Fruit fly (Drosophila melanogaster) whole organism, embryonic: ENCODE data around the gene aln.

Experiments
- Atf6 ChIP-seq: fragments of 200-800 bp; sonication (Bioruptor generic); IDR thresholded peaks from 2 replicates; pipeline ENCODE4 v1.3.6; 2022; ENCODE audit warnings: missing biosample characterization, missing genetic modification characterization
- B-H2 ChIP-seq: fragments of 200-800 bp; sonication (Bioruptor generic); optimal IDR thresholded peaks from 2 replicates; lab custom pipeline; 2018; ENCODE audit warnings: missing biosample characterization, mild to moderate bottlenecking, missing genetic modification characterization
- Bgb ChIP-seq: fragments of 200-800 bp; sonication (Bioruptor generic); IDR thresholded peaks from 2 replicates; pipeline ENCODE4 v1.3.6; 2022; ENCODE audit warnings: missing biosample characterization, missing genetic modification characterization; ENCODE audit not compliant: partially characterized antibody
- CG10209 ChIP-seq: fragments of 200-800 bp; sonication (Bioruptor generic); optimal IDR thresholded peaks from 3 replicates; lab custom pipeline; 2017; ENCODE audit warnings: missing biosample characterization, mild to moderate bottlenecking, missing genetic modification characterization, missing genetic modification reagents
- CG10543 ChIP-seq: fragments of 200-800 bp; sonication (Bioruptor generic); optimal IDR thresholded peaks from 3 replicates; lab custom pipeline; 2017; ENCODE audit warnings: missing biosample characterization, mild to moderate bottlenecking, missing genetic modification characterization, moderate library complexity
- CG1233 ChIP-seq: fragments of 200-800 bp; sonication (Bioruptor generic); optimal IDR thresholded peaks from 4 replicates; lab custom pipeline; 2018; ENCODE audit warnings: missing biosample characterization, mild to moderate bottlenecking, missing genetic modification characterization
- CG12942 ChIP-seq: fragments of 200-800 bp; sonication (Bioruptor generic); optimal IDR thresholded peaks from 3 replicates; lab custom pipeline; 2016; ENCODE audit warnings: missing biosample characterization, missing genetic modification characterization
- CG15514 ChIP-seq: fragments of 200-800 bp; sonication (Bioruptor generic); optimal IDR thresholded peaks from 3 replicates; lab custom pipeline; 2017; ENCODE audit warnings: missing biosample characterization, missing genetic modification characterization, mild to moderate bottlenecking, moderate library complexity, missing genetic modification reagents
- CG17359 ChIP-seq: fragments of 200-800 bp; sonication (Bioruptor generic); optimal IDR thresholded peaks from 3 replicates; lab custom pipeline; 2018; ENCODE audit warnings: missing biosample characterization, mild to moderate bottlenecking, missing genetic modification characterization, moderate library complexity
- CG34422 ChIP-seq: fragments of 200-800 bp; sonication (Bioruptor generic); IDR thresholded peaks from 3 replicates; pipeline ENCODE4 v1.3.6; 2022; ENCODE audit warnings: missing biosample characterization, missing genetic modification characterization
- CG4328 ChIP-seq: fragments of 200-800 bp; sonication (Bioruptor generic); optimal IDR thresholded peaks from 3 replicates; lab custom pipeline; 2017; ENCODE audit warnings: missing biosample characterization, missing genetic modification reagents, missing genetic modification characterization
- CG4854 ChIP-seq: fragments of 200-800 bp; sonication (Bioruptor generic); optimal IDR thresholded peaks from 2 replicates; lab custom pipeline; 2016; ENCODE audit warnings: missing biosample characterization, missing genetic modification characterization, inconsistent platforms
- CG5180 ChIP-seq: fragments of 200-800 bp; sonication (Bioruptor generic); optimal IDR thresholded peaks from 3 replicates; lab custom pipeline; 2017; ENCODE audit warnings: missing biosample characterization, missing genetic modification characterization, mild to moderate bottlenecking, moderate library complexity, missing genetic modification reagents
- CG6272 ChIP-seq: fragments of 200-800 bp; sonication (Bioruptor generic); IDR thresholded peaks from 2 replicates; pipeline ENCODE4 v1.3.6; 2022; ENCODE audit warnings: missing biosample characterization, missing genetic modification characterization
- CG6683 ChIP-seq: fragments of 200-800 bp; sonication (Bioruptor generic); optimal IDR thresholded peaks from 2 replicates; lab custom pipeline; 2017; ENCODE audit warnings: missing biosample characterization, mild to moderate bottlenecking, missing genetic modification characterization, missing genetic modification reagents
- CG7839 ChIP-seq: fragments of 200-800 bp; sonication (Bioruptor generic); optimal IDR thresholded peaks from 3 replicates; lab custom pipeline; 2018; ENCODE audit warnings: missing biosample characterization, mild to moderate bottlenecking, missing genetic modification characterization, moderate library complexity
- CG8089 ChIP-seq: fragments of 200-800 bp; sonication (Bioruptor generic); optimal IDR thresholded peaks from 3 replicates; lab custom pipeline; 2016; ENCODE audit warnings: missing biosample characterization, missing genetic modification characterization
- CG8478 ChIP-seq: fragments of >200 bp; optimal IDR thresholded peaks from 2 replicates; lab custom pipeline; 2018
- CG9215 ChIP-seq: fragments of 200-800 bp; sonication (Bioruptor generic); IDR thresholded peaks from 2 replicates; pipeline ENCODE4 v1.3.6; 2022; ENCODE audit warnings: missing biosample characterization, missing genetic modification characterization
- CG9727 ChIP-seq: fragments of 200-800 bp; sonication (Bioruptor generic); optimal IDR thresholded peaks from 3 replicates; lab custom pipeline; 2017; ENCODE audit warnings: missing biosample characterization, mild to moderate bottlenecking, missing genetic modification characterization
- CG9797 ChIP-seq: fragments of 200-800 bp; sonication (Bioruptor generic); optimal IDR thresholded peaks from 3 replicates; lab custom pipeline; 2018; ENCODE audit warnings: missing biosample characterization, mild to moderate bottlenecking, missing genetic modification characterization
- CG9932 ChIP-seq: fragments of 200-800 bp; sonication (Bioruptor generic); IDR thresholded peaks from 2 replicates; pipeline ENCODE4 v1.3.6; 2022; ENCODE audit warnings: missing biosample characterization, missing genetic modification characterization
- CHES-1-like ChIP-seq: fragments of 200-800 bp; sonication (Bioruptor generic); optimal IDR thresholded peaks from 2 replicates; lab custom pipeline; 2016; ENCODE audit warnings: missing biosample characterization, missing genetic modification characterization
- Chrac-16 ChIP-seq: fragments of 200-800 bp; sonication (Bioruptor generic); optimal IDR thresholded peaks from 3 replicates; lab custom pipeline; 2016; ENCODE audit warnings: missing biosample characterization, missing genetic modification characterization
- Hey ChIP-seq: fragments of 200-800 bp; sonication (Bioruptor generic); optimal IDR thresholded peaks from 3 replicates; lab custom pipeline; 2018; ENCODE audit warnings: missing biosample characterization, mild to moderate bottlenecking, missing genetic modification characterization
- MBD-R2 ChIP-seq: fragments of 200-800 bp; sonication (Bioruptor generic); IDR thresholded peaks from 2 replicates; pipeline ENCODE4 v1.3.6; 2022; ENCODE audit warnings: missing biosample characterization, missing genetic modification characterization
- Oli ChIP-seq: fragments of 200-800 bp; sonication (Bioruptor generic); optimal IDR thresholded peaks from 2 replicates; lab custom pipeline; 2018; ENCODE audit warnings: missing biosample characterization, mild to moderate bottlenecking, missing genetic modification characterization, moderate library complexity
- PHDP ChIP-seq: fragments of 200-800 bp; sonication (Bioruptor generic); optimal IDR thresholded peaks from 3 replicates; lab custom pipeline; 2018; ENCODE audit warnings: missing biosample characterization, mild to moderate bottlenecking, missing genetic modification characterization, moderate library complexity
- Sox100B ChIP-seq: fragments of 200-800 bp; sonication (Bioruptor generic); optimal IDR thresholded peaks from 3 replicates; lab custom pipeline; 2018; ENCODE audit warnings: missing biosample characterization, mild to moderate bottlenecking, missing genetic modification characterization
- az2 ChIP-seq: fragments of 200-800 bp; sonication (Bioruptor generic); optimal IDR thresholded peaks from 3 replicates; lab custom pipeline; 2016; ENCODE audit warnings: missing biosample characterization, missing genetic modification characterization
- dysf ChIP-seq: fragments of 200-800 bp; sonication (Bioruptor generic); IDR thresholded peaks from 3 replicates; pipeline ENCODE4 v1.3.6; 2022; ENCODE audit warnings: missing biosample characterization, missing genetic modification characterization
- exex ChIP-seq: fragments of 200-800 bp; sonication (Bioruptor generic); optimal IDR thresholded peaks from 4 replicates; lab custom pipeline; 2018; ENCODE audit warnings: missing biosample characterization, mild to moderate bottlenecking, missing genetic modification characterization, moderate library complexity
- gem ChIP-seq: fragments of 200-800 bp; sonication (Bioruptor generic); optimal IDR thresholded peaks from 2 replicates; lab custom pipeline; 2019; ENCODE audit warnings: missing biosample characterization, mild to moderate bottlenecking, missing genetic modification characterization, moderate library complexity
- gsb-n ChIP-seq: fragments of 200-800 bp; sonication (Bioruptor generic); optimal IDR thresholded peaks from 3 replicates; lab custom pipeline; 2018; ENCODE audit warnings: missing biosample characterization, mild to moderate bottlenecking, missing genetic modification characterization
- hkb ChIP-seq, 2 experiments: fragments of 200-800 bp in 1 of 2; fragments of >200 bp in 1 of 2; sonication (Bioruptor generic) in 1 of 2; IDR thresholded peaks in 1 of 2; optimal IDR thresholded peaks in 1 of 2; 2 replicates each; pipeline versions ENCODE4 v1.3.6 to Lab custom; 2017 to 2022; ENCODE audit warnings: missing biosample characterization in 1 of 2, missing genetic modification characterization in 1 of 2
- insv ChIP-seq, 2 experiments: fragments of 200-800 bp; sonication (Bioruptor generic); optimal IDR thresholded peaks; 3 replicates each; lab custom pipeline; 2016 to 2018; ENCODE audit warnings: missing biosample characterization in 2 of 2, missing genetic modification characterization in 2 of 2
- ken ChIP-seq: fragments of 200-800 bp; sonication (Bioruptor generic); IDR thresholded peaks from 3 replicates; pipeline ENCODE4 v1.3.6; 2022; ENCODE audit warnings: missing biosample characterization, missing genetic modification characterization
- odd ChIP-seq: fragments of 200-800 bp; sonication (Bioruptor generic); optimal IDR thresholded peaks from 2 replicates; lab custom pipeline; 2017; ENCODE audit warnings: missing biosample characterization, mild to moderate bottlenecking, missing genetic modification characterization
- prd ChIP-seq, 3 experiments: fragments of >200 bp in 2 of 3; fragments of 200-800 bp in 1 of 3; sonication (Bioruptor generic) in 1 of 3; optimal IDR thresholded peaks in 2 of 3; IDR thresholded peaks in 1 of 3; 2 replicates in 2 of 3; 3 replicates in 1 of 3; pipeline versions ENCODE4 v1.3.6 to Lab custom; 2017 to 2022; ENCODE audit warnings: missing biosample characterization in 1 of 3, missing genetic modification characterization in 1 of 3
- pum ChIP-seq: fragments of 200-800 bp; sonication (Bioruptor generic); optimal IDR thresholded peaks from 2 replicates; lab custom pipeline; 2016; ENCODE audit warnings: missing biosample characterization, missing genetic modification characterization
- repo ChIP-seq: fragments of 200-800 bp; sonication (Bioruptor generic); optimal IDR thresholded peaks from 2 replicates; lab custom pipeline; 2016; ENCODE audit warnings: missing biosample characterization, missing genetic modification characterization
- sc ChIP-seq, 3 experiments: fragments of >200 bp in 2 of 3; fragments of 200-800 bp in 1 of 3; sonication (Bioruptor generic) in 1 of 3; optimal IDR thresholded peaks; 2 replicates in 2 of 3; 3 replicates in 1 of 3; lab custom pipeline; 2017; ENCODE audit warnings: mild to moderate bottlenecking in 1 of 3, missing biosample characterization in 1 of 3, missing genetic modification characterization in 1 of 3, missing genetic modification reagents in 1 of 3
- sisA ChIP-seq: fragments of 200-800 bp; sonication (Bioruptor generic); IDR thresholded peaks from 2 replicates; pipeline ENCODE4 v1.3.6; 2022; ENCODE audit warnings: missing biosample characterization, missing genetic modification characterization
- tup ChIP-seq: fragments of 200-800 bp; sonication (Bioruptor generic); optimal IDR thresholded peaks from 2 replicates; lab custom pipeline; 2016; ENCODE audit warnings: missing biosample characterization, mild to moderate bottlenecking, missing genetic modification characterization, moderate library complexity
- twi ChIP-seq: fragments of 200-800 bp; optimal IDR thresholded peaks from 2 replicates; lab custom pipeline; 2019; ENCODE audit warnings: missing biosample characterization, mild to moderate bottlenecking, missing genetic modification characterization, moderate library complexity
- unpg ChIP-seq: fragments of 200-800 bp; sonication (Bioruptor generic); optimal IDR thresholded peaks from 3 replicates; lab custom pipeline; 2018; ENCODE audit warnings: missing biosample characterization, mild to moderate bottlenecking, missing genetic modification characterization, moderate library complexity
- vvl ChIP-seq: fragments of 200-800 bp; sonication (Bioruptor generic); IDR thresholded peaks from 2 replicates; pipeline ENCODE4 v1.3.6; 2022; ENCODE audit warnings: missing biosample characterization, missing genetic modification characterization
- wor ChIP-seq: fragments of 200-800 bp; sonication (Bioruptor generic); IDR thresholded peaks from 2 replicates; pipeline ENCODE4 v1.3.6; 2022; ENCODE audit warnings: missing biosample characterization, missing genetic modification characterization

aln gene

DNA sequence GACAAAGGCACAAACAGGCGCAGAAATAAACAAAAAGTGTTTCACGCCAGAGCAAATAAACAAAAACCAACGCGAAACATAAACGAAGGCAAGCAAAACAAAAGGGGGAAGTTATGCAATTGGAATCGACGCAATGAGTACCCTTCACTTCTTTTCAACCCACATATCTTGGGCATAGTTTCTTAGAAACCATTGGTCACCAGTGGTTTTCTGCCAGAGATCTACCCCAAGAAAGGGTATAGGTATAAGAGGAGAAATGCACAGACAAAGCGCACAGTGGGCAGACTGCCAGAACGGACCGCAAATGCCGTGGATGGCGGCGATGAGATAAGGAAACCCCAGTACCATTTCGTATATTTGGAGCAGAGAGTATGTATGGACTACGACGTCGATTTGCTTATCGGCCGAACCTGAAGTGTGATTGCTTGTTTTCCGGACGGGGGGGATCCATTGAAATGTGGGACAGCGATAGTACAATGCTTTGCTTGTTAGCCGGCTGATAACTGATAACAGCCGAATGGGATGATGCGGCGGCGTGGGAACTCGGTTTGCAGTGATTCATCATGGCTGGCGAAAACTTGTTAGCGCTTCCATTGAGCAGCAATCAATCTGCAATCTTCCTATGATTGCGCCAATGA is 37.2 kb downstream of the aln start (continued):
- TF ChIP-seq unpg (peak; percentile 17), CG8478 (lab: Kevin White, UChicago) (no peak), vvl (GFP tag; lab: Robert Waterston, UW) (peak; percentile 73), CG4854 (GFP tag; lab: Kevin White, UChicago) (no peak), CG9932 (GFP tag; lab: Robert Waterston, UW) (peak; percentile 47), ken (GFP tag; lab: Robert Waterston, UW) (peak; percentile 65; the same call in 2 of the 3 replicates), PHDP (tag; lab: Kevin White, UChicago) (no peak), wor (GFP tag; lab: Robert Waterston, UW) (no peak; the same call in 1 of the 2 replicates), Bgb (GFP tag; lab: Robert Waterston, UW) (no peak), CHES-1-like (GFP tag; lab: Kevin White, UChicago) (peak; percentile 34), CG4328 (no peak), insv (GFP tag; optimal IDR thresholded peaks at IDR 0.05; lab: Kevin White, UChicago) (no peak), CG34422 (GFP tag; lab: Robert Waterston, UW) (peak; percentile 74; the same call in 2 of the 3 replicates), Hey (tag; lab: Kevin White, UChicago) (no peak), B-H2 (no peak), odd (GFP tag; lab: Kevin White, UChicago) (no peak), dysf (peak; percentile 76), CG10209 (GFP tag; lab: Kevin White, UChicago) (peak; percentile 8), Oli (peak; percentile 39), Chrac-16 (GFP tag; lab: Kevin White, UChicago) (no peak), sc (optimal IDR thresholded peaks at IDR 0.05; lab: Kevin White, UChicago) (no peak), sc (GFP tag; optimal IDR thresholded peaks at IDR 0.05; lab: Kevin White, UChicago) (no peak), CG7839 (tag; lab: Kevin White, UChicago) (peak; percentile 33), CG15514 (GFP tag; lab: Kevin White, UChicago) (no peak), az2 (no peak), gsb-n (tag; lab: Kevin White, UChicago) (no peak), CG1233 (GFP tag; lab: Kevin White, UChicago) (no peak), MBD-R2 (GFP tag; lab: Robert Waterston, UW) (peak; percentile 31; the same call in 1 of the 2 replicates), Atf6 (GFP tag; lab: Robert Waterston, UW) (no peak), pum (no peak), CG6272 (GFP tag; lab: Robert Waterston, UW) (peak; percentile 35; the same call in 1 of the 2 replicates), CG6683 (no peak), CG9797 (GFP tag; lab: Kevin White, UChicago) (no peak), hkb (optimal IDR thresholded peaks at IDR 0.05; lab: Kevin White, UChicago) (no peak), hkb (GFP tag; IDR thresholded peaks at IDR 0.05; lab: Robert Waterston, UW) (peak; percentile 35; the same call in 1 of the 2 replicates), CG9215 (peak; percentile 8; the same call in 1 of the 2 replicates), repo (GFP tag; lab: Kevin White, UChicago) (peak; percentile 33), gem (tag; lab: Kevin White, UChicago) (peak; percentile 44), CG12942 (GFP tag; lab: Kevin White, UChicago) (no peak), CG10543 (GFP tag; lab: Kevin White, UChicago) (peak; percentile 44), prd (optimal IDR thresholded peaks at IDR 0.05; lab: Kevin White, UChicago) (no peak), prd (GFP tag; IDR thresholded peaks at IDR 0.05; lab: Robert Waterston, UW) (peak; percentile 58; the same call in 2 of the 3 replicates), CG5180 (no peak), CG9727 (peak; percentile 28), CG8089 (GFP tag; lab: Kevin White, UChicago) (no peak), tup (GFP tag; lab: Kevin White, UChicago) (no peak), exex (tag; lab: Kevin White, UChicago) (peak; percentile 86), sisA (GFP tag; lab: Robert Waterston, UW) (peak; percentile 68), twi (tag; lab: Kevin White, UChicago) (no peak), CG17359 (tag; lab: Kevin White, UChicago) (no peak), Sox100B (GFP tag; lab: Kevin White, UChicago) (no peak)
